Fruit fly (Drosophila melanogaster): ENCODE results near the gene ND-B8.

Gene ND-B8

DNA sequence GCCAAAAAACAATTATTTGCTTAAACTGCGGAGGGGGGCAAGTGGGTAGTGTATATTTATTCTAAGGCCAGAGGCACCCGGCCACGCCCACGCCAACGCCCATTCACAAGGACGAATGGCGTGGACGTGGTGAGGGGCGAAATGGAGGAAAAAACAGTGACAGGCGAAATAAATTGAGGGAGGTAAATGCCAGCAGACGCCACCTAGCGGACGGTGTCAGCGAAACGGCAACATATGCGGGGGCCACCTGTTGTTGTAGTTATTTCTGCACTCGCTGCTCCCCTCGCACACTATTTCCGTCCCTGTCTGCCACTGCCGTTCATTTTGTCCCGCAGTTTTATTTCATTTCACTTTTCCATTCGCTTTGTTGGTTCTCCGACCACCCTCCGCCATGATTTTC lies 36.4 kb upstream of the ND-B8 start:
- no peak for TF ChIP-seq pum (GFP tag; optimal IDR thresholded peaks at IDR 0.05)
- TF ChIP-seq Ets65A (GFP tag), result peak; percentile 78
- no peak for TF ChIP-seq CG18262 (tag; optimal IDR thresholded peaks at IDR 0.05)
- TF ChIP-seq ara (GFP tag; IDR thresholded peaks at IDR 0.05), result peak; percentile 33; the same call in 1 of the 2 replicates
- 0 out of 2 replicates have a peak, but pooled peaks have one; percentile 8 for TF ChIP-seq Nf-YA (GFP tag; IDR thresholded peaks at IDR 0.05)
- no peak for TF ChIP-seq zfh2 (GFP tag; optimal IDR thresholded peaks at IDR 0.05)
- TF ChIP-seq HLH3B (GFP tag; IDR thresholded peaks at IDR 0.05), result 0 out of 2 replicates have a peak, but pooled peaks have one; percentile 15
- no peak for TF ChIP-seq Dek (tag; optimal IDR thresholded peaks at IDR 0.05)
- 0 out of 3 replicates have a peak, but pooled peaks have one; percentile 42 for TF ChIP-seq otp (GFP tag; IDR thresholded peaks at IDR 0.05)
- no peak for TF ChIP-seq fu2 (GFP tag; optimal IDR thresholded peaks at IDR 0.05)
- TF ChIP-seq tna (GFP tag; IDR thresholded peaks at IDR 0.05; ENCODE audit: partially characterized antibody), result no peak
- no peak for TF ChIP-seq CG11696 (GFP tag; IDR thresholded peaks at IDR 0.05)
- TF ChIP-seq CG10147 (GFP tag; optimal IDR thresholded peaks at IDR 0.05), result no peak
- peak; percentile 45; the same call in 1 of the 3 replicates for TF ChIP-seq ase (GFP tag; IDR thresholded peaks at IDR 0.05)
- TF ChIP-seq unpg (GFP tag; optimal IDR thresholded peaks at IDR 0.05), result no peak
- TF ChIP-seq lov (optimal IDR thresholded peaks at IDR 0.05), result no peak
- TF ChIP-seq lov (GFP tag; IDR thresholded peaks at IDR 0.05), result 0 out of 3 replicates have a peak, but pooled peaks have one; percentile 51
- no peak for TF ChIP-seq D (optimal IDR thresholded peaks at IDR 0.05)
- peak; percentile 15 for TF ChIP-seq D (GFP tag; optimal IDR thresholded peaks at IDR 0.05)
- peak; percentile 45; the same call in 1 of the 2 replicates for TF ChIP-seq CG32532 (GFP tag; IDR thresholded peaks at IDR 0.05)
- no peak for TF ChIP-seq CG3163 (GFP tag; optimal IDR thresholded peaks at IDR 0.05)
- TF ChIP-seq CG42726 (GFP tag; IDR thresholded peaks at IDR 0.05; ENCODE audit: partially characterized antibody), result 0 out of 2 replicates have a peak, but pooled peaks have one; percentile 60
- TF ChIP-seq B-H1 (GFP tag; IDR thresholded peaks at IDR 0.05), result peak; percentile 12; the same call in 1 of the 3 replicates
- TF ChIP-seq nom (GFP tag; optimal IDR thresholded peaks at IDR 0.05), result no peak
- 0 out of 2 replicates have a peak, but pooled peaks have one; percentile 8 for TF ChIP-seq Rfx (GFP tag; IDR thresholded peaks at IDR 0.05)
- TF ChIP-seq sr (GFP tag; IDR thresholded peaks at IDR 0.05), result peak; percentile 59; the same call in 1 of the 3 replicates
- TF ChIP-seq Blimp-1 (GFP tag; optimal IDR thresholded peaks at IDR 0.05), result peak; percentile 11
- TF ChIP-seq Oaz (GFP tag; IDR thresholded peaks at IDR 0.05), result 0 out of 2 replicates have a peak, but pooled peaks have one; percentile 27
- TF ChIP-seq zfh1 (GFP tag; IDR thresholded peaks at IDR 0.05), result 0 out of 3 replicates have a peak, but pooled peaks have one; percentile 16
- 0 out of 2 replicates have a peak, but pooled peaks have one; percentile 20 for TF ChIP-seq Awh (GFP tag; IDR thresholded peaks at IDR 0.05)
- no peak for TF ChIP-seq exex (tag; optimal IDR thresholded peaks at IDR 0.05)
- TF ChIP-seq sisA (GFP tag; IDR thresholded peaks at IDR 0.05), result 0 out of 2 replicates have a peak, but pooled peaks have one; percentile 24
- peak; percentile 38 for TF ChIP-seq CG6272 (GFP tag; IDR thresholded peaks at IDR 0.05)
- 0 out of 2 replicates have a peak, but pooled peaks have one; percentile 23 for TF ChIP-seq NFAT (GFP tag; IDR thresholded peaks at IDR 0.05)
- peak; percentile 18 for TF ChIP-seq tin (GFP tag; optimal IDR thresholded peaks at IDR 0.05)
- TF ChIP-seq ranshi (GFP tag; IDR thresholded peaks at IDR 0.05), result 0 out of 2 replicates have a peak, but pooled peaks have one; percentile 11
- 0 out of 2 replicates have a peak, but pooled peaks have one; percentile 28 for TF ChIP-seq Atf6 (GFP tag; IDR thresholded peaks at IDR 0.05)
- 0 out of 2 replicates have a peak, but pooled peaks have one; percentile 22 for TF ChIP-seq ssp (GFP tag; IDR thresholded peaks at IDR 0.05)
- 0 out of 2 replicates have a peak, but pooled peaks have one; percentile 12 for TF ChIP-seq CG17328 (GFP tag; IDR thresholded peaks at IDR 0.05)
- TF ChIP-seq stc (GFP tag; IDR thresholded peaks at IDR 0.05), result peak; percentile 53
- TF ChIP-seq CG9932 (GFP tag; IDR thresholded peaks at IDR 0.05), result 0 out of 2 replicates have a peak, but pooled peaks have one; percentile 16
- peak; percentile 96 for TF ChIP-seq CG14965 (GFP tag; optimal IDR thresholded peaks at IDR 0.05; ENCODE audit: borderline replicate concordance)
- peak; percentile 19 for TF ChIP-seq bcd (GFP tag; optimal IDR thresholded peaks at IDR 0.05)
- TF ChIP-seq CG17612 (GFP tag; IDR thresholded peaks at IDR 0.05), result peak; percentile 65; the same call in 1 of the 2 replicates
- TF ChIP-seq Med (GFP tag), result peak; percentile 52
- peak; percentile 39; the same call in 1 of the 2 replicates for TF ChIP-seq Ptx1 (GFP tag; IDR thresholded peaks at IDR 0.05)
- no peak for TF ChIP-seq ato (GFP tag; IDR thresholded peaks at IDR 0.05; ENCODE audit: partially characterized antibody)
- peak; percentile 18 for TF ChIP-seq lab (GFP tag; optimal IDR thresholded peaks at IDR 0.05)
- TF ChIP-seq vvl (GFP tag; IDR thresholded peaks at IDR 0.05), result peak; percentile 27; the same call in 1 of the 2 replicates
- TF ChIP-seq sens (GFP tag), result peak; percentile 54
